Fruit fly (Drosophila melanogaster) whole organism, pupa: ENCODE measurements around the gene CG13607.
A peak's percentile ranks its signal among the peaks of the same experiment; 100 is the strongest.

Experiments
- CG15710 ChIP-seq: fragments of 200-800 bp; sonication (Bioruptor generic); optimal IDR thresholded peaks from 2 replicates; lab custom pipeline; 2018; ENCODE audit warnings: missing biosample characterization, mild to moderate bottlenecking, missing genetic modification characterization, moderate library complexity
- CG17806 ChIP-seq: fragments of 200-800 bp; sonication (Bioruptor generic); optimal IDR thresholded peaks from 2 replicates; lab custom pipeline; 2018; ENCODE audit warnings: missing biosample characterization, mild to moderate bottlenecking, missing genetic modification characterization, moderate library complexity
- CG32121 ChIP-seq: fragments of 200-800 bp; sonication (Bioruptor generic); IDR thresholded peaks from 2 replicates; pipeline ENCODE4 v1.3.6; 2022; ENCODE audit warnings: missing biosample characterization, missing genetic modification characterization
- CG34367 ChIP-seq: fragments of 200-800 bp; sonication (Bioruptor generic); optimal IDR thresholded peaks from 2 replicates; lab custom pipeline; 2018; ENCODE audit warnings: missing biosample characterization, mild to moderate bottlenecking, missing genetic modification characterization
- CG4496 ChIP-seq: fragments of 200-800 bp; sonication (Bioruptor generic); IDR thresholded peaks from 3 replicates; pipeline ENCODE4 v1.3.6; 2022; ENCODE audit warnings: missing biosample characterization, missing genetic modification characterization
- EcR ChIP-seq: fragments of 200-800 bp; sonication (Bioruptor generic); optimal IDR thresholded peaks from 3 replicates; lab custom pipeline; 2019; ENCODE audit warnings: missing biosample characterization, missing genetic modification characterization, mild to moderate bottlenecking, moderate library complexity, missing genetic modification reagents
- Pif1A ChIP-seq: fragments of 200-800 bp; sonication (Bioruptor generic); optimal IDR thresholded peaks from 3 replicates; lab custom pipeline; 2016; ENCODE audit warnings: missing biosample characterization, missing genetic modification characterization
- Pif1B ChIP-seq: fragments of 200-800 bp; sonication (Bioruptor generic); optimal IDR thresholded peaks from 3 replicates; lab custom pipeline; 2016; ENCODE audit warnings: missing biosample characterization, missing genetic modification characterization
- Snoo ChIP-seq: fragments of 200-800 bp; sonication (Bioruptor generic); optimal IDR thresholded peaks from 3 replicates; lab custom pipeline; 2017; ENCODE audit warnings: missing biosample characterization, mild to moderate bottlenecking, missing genetic modification characterization, inconsistent platforms
- fd96Ca ChIP-seq: fragments of 200-800 bp; sonication (Bioruptor generic); IDR thresholded peaks from 3 replicates; pipeline ENCODE4 v1.3.6; 2022; ENCODE audit warnings: missing biosample characterization, missing genetic modification characterization
- gl ChIP-seq: fragments of 200-800 bp; sonication (Bioruptor generic); optimal IDR thresholded peaks from 2 replicates; lab custom pipeline; 2018; ENCODE audit warnings: missing biosample characterization, mild to moderate bottlenecking, missing genetic modification characterization
- rn ChIP-seq: fragments of 200-800 bp; sonication (Bioruptor generic); IDR thresholded peaks from 2 replicates; pipeline ENCODE4 v1.3.6; 2022; ENCODE audit warnings: missing biosample characterization, missing genetic modification characterization

- TF ChIP-seq fd96Ca (GFP tag; lab: Robert Waterston, UW) (no peak), CG17806 (tag; lab: Kevin White, UChicago) (no peak), EcR (GFP tag; lab: Kevin White, UChicago) (peak; percentile 15), Pif1A (no peak), gl (tag; lab: Kevin White, UChicago) (no peak), Snoo (tag; lab: Kevin White, UChicago) (peak; percentile 22), CG4496 (no peak), rn (GFP tag; lab: Robert Waterston, UW) (no peak), Pif1B (GFP tag; lab: Kevin White, UChicago) (no peak), CG34367 (tag; lab: Kevin White, UChicago) (peak; percentile 10), CG15710 (tag; lab: Kevin White, UChicago) (no peak), CG32121 (GFP tag; lab: Robert Waterston, UW) (no peak)
These were observed 10.7 kb downstream of the CG13607 start, which contains the start of gene Syx1A for dm6 chr3R:24105312-24105902.
